Worm (Caenorhabditis elegans) whole organism, late embryonic: ENCODE data around the gene R02D5.7.

Experiments used
- K02D7.2 ChIP-seq: sonication (generic microtip); optimal IDR thresholded peaks from 2 replicates; lab custom pipeline; 2017; ENCODE audit warnings: mild to moderate bottlenecking, missing genetic modification characterization, missing compliant biosample characterization
- K09A11.1 ChIP-seq: sonication (generic microtip); optimal IDR thresholded peaks from 2 replicates; lab custom pipeline; 2017; ENCODE audit warnings: antibody characterized with exemption, mild to moderate bottlenecking, missing genetic modification characterization, missing compliant biosample characterization; ENCODE audit not compliant: insufficient read depth
- T23F11.4 ChIP-seq: fragments of 200-800 bp; sonication (Bioruptor generic); optimal IDR thresholded peaks from 2 replicates; lab custom pipeline; 2018; ENCODE audit warnings: mild to moderate bottlenecking, missing genetic modification characterization, missing compliant biosample characterization
- ahr-1 ChIP-seq: sonication (generic microtip); optimal IDR thresholded peaks from 2 replicates; lab custom pipeline; 2016; ENCODE audit warnings: missing genetic modification characterization, missing compliant biosample characterization
- ama-1 ChIP-seq: fragments of 150-350 bp; optimal IDR thresholded peaks from 2 replicates; lab custom pipeline; 2014
- ceh-18 ChIP-seq: sonication (generic microtip); optimal IDR thresholded peaks from 2 replicates; lab custom pipeline; 2016; ENCODE audit warnings: missing genetic modification characterization, missing compliant biosample characterization
- ceh-19 ChIP-seq: fragments of 200-800 bp; sonication (Bioruptor generic); optimal IDR thresholded peaks from 2 replicates; lab custom pipeline; 2018; ENCODE audit warnings: mild to moderate bottlenecking, missing genetic modification characterization, missing compliant biosample characterization
- ceh-2 ChIP-seq: sonication (generic microtip); optimal IDR thresholded peaks from 2 replicates; lab custom pipeline; 2016; ENCODE audit warnings: missing genotype, missing genetic modification characterization, missing compliant biosample characterization
- ceh-22 ChIP-seq: sonication (generic microtip); optimal IDR thresholded peaks from 2 replicates; lab custom pipeline; 2017; ENCODE audit warnings: missing biosample characterization, missing genetic modification characterization
- ceh-31 ChIP-seq: sonication (generic microtip); optimal IDR thresholded peaks from 2 replicates; lab custom pipeline; 2016; ENCODE audit warnings: missing genetic modification characterization, missing compliant biosample characterization
- ceh-34 ChIP-seq: sonication (generic microtip); optimal IDR thresholded peaks from 2 replicates; lab custom pipeline; 2016; ENCODE audit warnings: mild to moderate bottlenecking, missing genetic modification characterization, missing compliant biosample characterization
- ceh-45 ChIP-seq: fragments of 200-800 bp; sonication (Bioruptor generic); IDR thresholded peaks from 2 replicates; pipeline ENCODE4 v1.3.6; 2022; ENCODE audit warnings: missing genetic modification reagents, missing genetic modification characterization, missing compliant biosample characterization
- ceh-48 ChIP-seq: sonication (generic microtip); optimal IDR thresholded peaks from 2 replicates; lab custom pipeline; 2016; ENCODE audit warnings: missing genetic modification characterization, inconsistent platforms, missing compliant biosample characterization
- ceh-9 ChIP-seq: sonication (generic microtip); optimal IDR thresholded peaks from 2 replicates; lab custom pipeline; 2016; ENCODE audit warnings: mild to moderate bottlenecking, missing genetic modification characterization, inconsistent platforms, missing compliant biosample characterization
- dve-1 ChIP-seq: sonication (generic microtip); optimal IDR thresholded peaks from 2 replicates; lab custom pipeline; 2017; ENCODE audit warnings: antibody characterized with exemption, mild to moderate bottlenecking, missing genetic modification characterization, missing compliant biosample characterization
- fkh-6 ChIP-seq: sonication (generic microtip); optimal IDR thresholded peaks from 2 replicates; lab custom pipeline; 2016; ENCODE audit warnings: missing genetic modification characterization, missing compliant biosample characterization
- hlh-13 ChIP-seq: fragments of 200-800 bp; sonication (Bioruptor generic); optimal IDR thresholded peaks from 2 replicates; lab custom pipeline; 2018; ENCODE audit warnings: mild to moderate bottlenecking, missing genetic modification characterization, missing compliant biosample characterization
- hlh-30 ChIP-seq: sonication (generic microtip); optimal IDR thresholded peaks from 2 replicates; lab custom pipeline; 2017; ENCODE audit warnings: antibody characterized with exemption, missing genetic modification characterization, missing compliant biosample characterization; ENCODE audit not compliant: insufficient read depth
- hlh-6 ChIP-seq: sonication (generic microtip); optimal IDR thresholded peaks from 2 replicates; lab custom pipeline; 2016; ENCODE audit warnings: missing genotype, missing genetic modification characterization, missing compliant biosample characterization
- hlh-8 ChIP-seq: sonication (generic microtip); optimal IDR thresholded peaks from 2 replicates; lab custom pipeline; 2016; ENCODE audit warnings: missing genotype, missing genetic modification characterization, missing compliant biosample characterization
- lim-6 ChIP-seq: sonication (generic microtip); optimal IDR thresholded peaks from 2 replicates; lab custom pipeline; 2016; ENCODE audit warnings: missing genetic modification characterization, missing compliant biosample characterization
- madf-2 ChIP-seq: sonication (generic microtip); optimal IDR thresholded peaks from 2 replicates; lab custom pipeline; 2017; ENCODE audit warnings: missing genetic modification characterization, missing compliant biosample characterization
- nhr-11 ChIP-seq: fragments of 150-350 bp; optimal IDR thresholded peaks from 2 replicates; lab custom pipeline; 2014; ENCODE audit warnings: missing biosample characterization, missing genetic modification characterization
- odd-2 ChIP-seq: sonication (generic microtip); optimal IDR thresholded peaks from 2 replicates; lab custom pipeline; 2017; ENCODE audit warnings: antibody characterized with exemption, mild to moderate bottlenecking, missing genetic modification characterization, missing compliant biosample characterization
- pag-3 ChIP-seq: sonication (generic microtip); optimal IDR thresholded peaks from 2 replicates; lab custom pipeline; 2016; ENCODE audit warnings: missing compliant biosample characterization, missing genetic modification characterization, borderline replicate concordance
- pax-1 ChIP-seq: fragments of 150-350 bp; optimal IDR thresholded peaks from 2 replicates; lab custom pipeline; 2014; ENCODE audit warnings: missing biosample characterization, missing genetic modification characterization
- pha-2 ChIP-seq: sonication (generic microtip); optimal IDR thresholded peaks from 2 replicates; lab custom pipeline; 2017; ENCODE audit warnings: mild to moderate bottlenecking, missing genetic modification characterization, missing compliant biosample characterization
- pha-4 ChIP-seq: fragments of 150-350 bp; optimal IDR thresholded peaks from 2 replicates; lab custom pipeline; 2018; ENCODE audit warnings: missing biosample characterization, missing genetic modification reagents, missing genetic modification characterization
- pros-1 ChIP-seq: fragments of 150-350 bp; optimal IDR thresholded peaks from 2 replicates; lab custom pipeline; 2014; ENCODE audit warnings: missing biosample characterization, missing genetic modification reagents, missing genetic modification characterization
- ref-2 ChIP-seq: sonication (generic microtip); optimal IDR thresholded peaks from 2 replicates; lab custom pipeline; 2016; ENCODE audit warnings: missing genetic modification characterization, missing compliant biosample characterization
- sdc-2 ChIP-seq: sonication (generic microtip); optimal IDR thresholded peaks from 2 replicates; lab custom pipeline; 2016; ENCODE audit warnings: missing genotype, missing genetic modification characterization, missing compliant biosample characterization
- sox-2 ChIP-seq: fragments of 200-800 bp; sonication (Bioruptor generic); IDR thresholded peaks from 2 replicates; pipeline ENCODE4 v1.3.6; 2022; ENCODE audit warnings: missing genetic modification reagents, missing genetic modification characterization, missing compliant biosample characterization
- sox-4 ChIP-seq: sonication (generic microtip); optimal IDR thresholded peaks from 2 replicates; lab custom pipeline; 2017; ENCODE audit warnings: mild to moderate bottlenecking, missing genetic modification characterization, inconsistent platforms, missing compliant biosample characterization
- syd-9 ChIP-seq: sonication (generic microtip); optimal IDR thresholded peaks from 2 replicates; lab custom pipeline; 2016; ENCODE audit warnings: mild to moderate bottlenecking, missing genetic modification characterization, moderate library complexity, missing compliant biosample characterization
- tbx-2 ChIP-seq: sonication (generic microtip); optimal IDR thresholded peaks from 2 replicates; lab custom pipeline; 2016; ENCODE audit warnings: missing genetic modification characterization, missing compliant biosample characterization
- unc-3 ChIP-seq, 2 experiments: fragments of 200-800 bp in 1 of 2; sonication (Bioruptor generic) in 1 of 2; sonication (generic microtip) in 1 of 2; conservative IDR thresholded peaks in 1 of 2; optimal IDR thresholded peaks in 1 of 2; 2 replicates each; pipeline versions ENCODE4 v1.3.6 to Lab custom; 2016 to 2022; ENCODE audit warnings: missing compliant biosample characterization in 2 of 2, missing genetic modification characterization in 2 of 2, missing genetic modification reagents in 1 of 2
- unc-55 ChIP-seq: sonication (generic microtip); optimal IDR thresholded peaks from 2 replicates; lab custom pipeline; 2017; ENCODE audit warnings: missing biosample characterization, missing genetic modification reagents, missing genetic modification characterization
- ztf-16 ChIP-seq: sonication (generic microtip); optimal IDR thresholded peaks from 2 replicates; lab custom pipeline; 2017; ENCODE audit warnings: missing genetic modification characterization, missing compliant biosample characterization

R02D5.7 gene

DNA sequence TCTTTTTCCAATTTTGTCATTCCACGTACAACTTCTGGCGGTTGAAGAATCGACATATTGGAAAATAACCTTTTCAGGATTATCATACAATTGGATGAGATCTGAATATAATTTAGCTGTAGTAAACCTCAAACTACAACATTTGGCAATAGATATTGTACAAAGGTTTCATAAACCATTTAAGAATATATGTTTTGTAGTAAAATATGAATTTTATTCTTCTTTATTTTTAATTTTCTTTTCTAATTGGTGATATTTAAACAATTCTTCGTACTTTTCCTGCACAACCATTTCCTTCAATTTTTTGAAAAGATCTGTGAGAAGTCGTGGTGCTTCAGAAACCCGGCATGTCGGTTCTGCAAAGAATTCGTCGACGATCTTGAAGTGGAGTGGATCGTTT is 39.7 kb upstream of the R02D5.7 start, which contains the start of gene C53A5.17:
C53A5.17 (minus strand) TSS at position 101 of the 400 bp plus-strand sequence.
- TF ChIP-seq unc-55 (GFP tag; lab: Kevin White, UChicago) (no peak), hlh-6 (tag; lab: Kevin White, UChicago) (no peak), ahr-1 (tag; lab: Kevin White, UChicago) (no peak), pha-4 (tag; lab: Kevin White, UChicago) (no peak), pax-1 (no peak), ceh-2 (tag; lab: Kevin White, UChicago) (no peak), K09A11.1 (tag; lab: Kevin White, UChicago) (no peak), ref-2 (tag; lab: Kevin White, UChicago) (no peak), unc-3 (GFP tag; conservative IDR thresholded peaks at IDR 0.05; lab: Robert Waterston, UW) (no peak), unc-3 (tag; optimal IDR thresholded peaks at IDR 0.05; lab: Kevin White, UChicago) (no peak), lim-6 (no peak), ceh-19 (GFP tag; lab: Kevin White, UChicago) (no peak), tbx-2 (no peak), pha-2 (tag; lab: Kevin White, UChicago) (no peak), T23F11.4 (GFP tag; lab: Kevin White, UChicago) (no peak)
- TF ChIP-seq, all 69 proteins: peak for 0

- no peak for TF ChIP-seq pax-1
- no peak for TF ChIP-seq ceh-34 (tag; lab: Kevin White, UChicago)
- no peak for TF ChIP-seq hlh-13
- no peak for TF ChIP-seq madf-2 (tag; lab: Kevin White, UChicago)
- no peak for TF ChIP-seq ama-1 (lab: Kevin White, UChicago)
- TF ChIP-seq sox-2, result no peak
- no peak for TF ChIP-seq pha-4 (tag; lab: Kevin White, UChicago)
- no peak for TF ChIP-seq dve-1 (tag; lab: Kevin White, UChicago)
- no peak for TF ChIP-seq sdc-2 (tag; lab: Kevin White, UChicago)
- TF ChIP-seq pros-1, result no peak
- no peak for TF ChIP-seq pag-3
- TF ChIP-seq, all 69 proteins: peak for 0
These were observed 38.0 kb upstream of the R02D5.7 start, which contains the start of gene R02D5.8 for ce11 chrV:14519268-14519667. R02D5.8 (minus strand) TSS chrV:14519368.

ce11 chrV:14518010-14518409 is 36.7 kb upstream of the R02D5.7 start, which contains the start of gene R02D5.6:
R02D5.6 (minus strand) TSS chrV:14518110.
- TF ChIP-seq ceh-34 (tag; lab: Kevin White, UChicago) (no peak), T23F11.4 (GFP tag; lab: Kevin White, UChicago) (no peak), ceh-22 (no peak), hlh-30 (tag; lab: Kevin White, UChicago) (no peak), ceh-48 (tag; lab: Kevin White, UChicago) (no peak), sox-4 (no peak), odd-2 (tag; lab: Kevin White, UChicago) (no peak), ceh-19 (GFP tag; lab: Kevin White, UChicago) (no peak), K09A11.1 (tag; lab: Kevin White, UChicago) (no peak)
- TF ChIP-seq, all 69 proteins: peak for 0

ce11 chrV:14510746-14511145 is 29.4 kb upstream of the R02D5.7 start, which contains the start of gene R02D5.9:
R02D5.9 (minus strand) TSS chrV:14511123.
- TF ChIP-seq sdc-2 (tag; lab: Kevin White, UChicago) (no peak), hlh-6 (tag; lab: Kevin White, UChicago) (no peak), ceh-48 (tag; lab: Kevin White, UChicago) (no peak), nhr-11 (tag; lab: Kevin White, UChicago) (no peak), ceh-31 (tag; lab: Kevin White, UChicago) (no peak), syd-9 (no peak), hlh-8 (tag; lab: Kevin White, UChicago) (no peak), K02D7.2 (tag; lab: Kevin White, UChicago) (no peak), ztf-16 (no peak), ceh-45 (GFP tag; lab: Robert Waterston, UW) (no peak), ceh-18 (tag; lab: Kevin White, UChicago) (no peak), ceh-9 (tag; lab: Kevin White, UChicago) (no peak), ahr-1 (tag; lab: Kevin White, UChicago) (no peak), pha-4 (tag; lab: Kevin White, UChicago) (no peak), fkh-6 (tag; lab: Kevin White, UChicago) (no peak), ceh-19 (GFP tag; lab: Kevin White, UChicago) (no peak)
